Worm (Caenorhabditis elegans): ENCODE data around the gene F54H12.10.

The F54H12.10 gene

ce11 chrIII:7946968-7947491 lies 11.7 kb downstream of the F54H12.10 start, which contains the start of gene gsto-1:
Gene gsto-1, minus strand, starts transcription at chrIII:7947018.
- no peak for TF ChIP-seq him-1 (tag; optimal IDR thresholded peaks at IDR 0.05)

- TF ChIP-seq dao-5 (tag; optimal IDR thresholded peaks at IDR 0.05) (no peak), W03F9.2 (tag; optimal IDR thresholded peaks at IDR 0.05) (no peak), him-1 (tag; optimal IDR thresholded peaks at IDR 0.05) (no peak)
Measured at ce11 chrIII:7941417-7941816, 17.4 kb downstream of the F54H12.10 start, which contains the start of gene kle-2. Gene kle-2, plus strand, starts transcription at chrIII:7941717.

ce11 chrIII:7940819-7941218 lies 18.0 kb downstream of the F54H12.10 start, which contains the start of gene C29E4.12:
Gene C29E4.12, plus strand, starts transcription at chrIII:7941151.
- no peak for TF ChIP-seq him-1 (tag; optimal IDR thresholded peaks at IDR 0.05)
- TF ChIP-seq W03F9.2 (tag; optimal IDR thresholded peaks at IDR 0.05), result no peak
- TF ChIP-seq dao-5 (tag; optimal IDR thresholded peaks at IDR 0.05), result no peak

ce11 chrIII:7937548-7937947 lies 21.2 kb downstream of the F54H12.10 start, which contains the start of gene C29E4.10:
Gene C29E4.10, plus strand, starts transcription at chrIII:7937848.
- TF ChIP-seq dao-5 (tag; optimal IDR thresholded peaks at IDR 0.05) (no peak), him-1 (tag; optimal IDR thresholded peaks at IDR 0.05) (no peak), W03F9.2 (tag; optimal IDR thresholded peaks at IDR 0.05) (no peak)

ce11 chrIII:7933235-7933634 lies 25.5 kb downstream of the F54H12.10 start, which contains the start of gene ran-2:
Gene ran-2, plus strand, starts transcription at chrIII:7933535.
- TF ChIP-seq dao-5 (tag; optimal IDR thresholded peaks at IDR 0.05), result no peak
- TF ChIP-seq him-1 (tag; optimal IDR thresholded peaks at IDR 0.05), result no peak
- TF ChIP-seq W03F9.2 (tag; optimal IDR thresholded peaks at IDR 0.05), result no peak

- no peak for TF ChIP-seq him-1 (tag; optimal IDR thresholded peaks at IDR 0.05)
- TF ChIP-seq W03F9.2 (tag; optimal IDR thresholded peaks at IDR 0.05), result peak; percentile 53
Measured at ce11 chrIII:7928549-7929129, 30.1 kb downstream of the F54H12.10 start, which contains the start of the genes C29E4.13 and npp-15. Gene C29E4.13, minus strand, starts transcription at chrIII:7928717. Gene npp-15, plus strand, starts transcription at chrIII:7929043.

- TF ChIP-seq him-1 (tag; optimal IDR thresholded peaks at IDR 0.05) (no peak), W03F9.2 (tag; optimal IDR thresholded peaks at IDR 0.05) (no peak), dao-5 (tag; optimal IDR thresholded peaks at IDR 0.05) (no peak)
Measured at ce11 chrIII:7925968-7926367, 32.8 kb downstream of the F54H12.10 start.

ce11 chrIII:7924821-7925220 lies 34.0 kb downstream of the F54H12.10 start, which contains the start of gene tag-250:
Gene tag-250, minus strand, starts transcription at chrIII:7924921.
- TF ChIP-seq dao-5 (tag; optimal IDR thresholded peaks at IDR 0.05), result no peak
- TF ChIP-seq W03F9.2 (tag; optimal IDR thresholded peaks at IDR 0.05), result no peak
- no peak for TF ChIP-seq him-1 (tag; optimal IDR thresholded peaks at IDR 0.05)

ce11 chrIII:7922207-7922606 lies 36.6 kb downstream of the F54H12.10 start, which contains the start of gene C29E4.17:
Gene C29E4.17, plus strand, starts transcription at chrIII:7922507.
- TF ChIP-seq W03F9.2 (tag; optimal IDR thresholded peaks at IDR 0.05), result no peak
- TF ChIP-seq dao-5 (tag; optimal IDR thresholded peaks at IDR 0.05), result no peak
- TF ChIP-seq him-1 (tag; optimal IDR thresholded peaks at IDR 0.05), result no peak

ce11 chrIII:7919823-7920222 lies 38.9 kb downstream of the F54H12.10 start, which contains the start of gene C29E4.14:
Gene C29E4.14, plus strand, starts transcription at chrIII:7920123.
- no peak for TF ChIP-seq him-1 (tag; optimal IDR thresholded peaks at IDR 0.05)
- TF ChIP-seq W03F9.2 (tag; optimal IDR thresholded peaks at IDR 0.05), result no peak

ce11 chrIII:7917667-7918066 lies 41.1 kb downstream of the F54H12.10 start, which contains the start of gene gly-3:
Gene gly-3, minus strand, starts transcription at chrIII:7917767.
- no peak for TF ChIP-seq dao-5 (tag; optimal IDR thresholded peaks at IDR 0.05)
- no peak for TF ChIP-seq W03F9.2 (tag; optimal IDR thresholded peaks at IDR 0.05)
- no peak for TF ChIP-seq him-1 (tag; optimal IDR thresholded peaks at IDR 0.05)

ce11 chrIII:7913488-7913887 lies 45.3 kb downstream of the F54H12.10 start, which contains the start of gene ZK688.12:
Gene ZK688.12, minus strand, starts transcription at chrIII:7913588.
- no peak for TF ChIP-seq W03F9.2 (tag; optimal IDR thresholded peaks at IDR 0.05)
- TF ChIP-seq dao-5 (tag; optimal IDR thresholded peaks at IDR 0.05), result no peak
- no peak for TF ChIP-seq him-1 (tag; optimal IDR thresholded peaks at IDR 0.05)

ce11 chrIII:7911621-7912020 lies 47.2 kb downstream of the F54H12.10 start, which contains the start of gene ZK688.7:
Gene ZK688.7, minus strand, starts transcription at chrIII:7911634.
- no peak for TF ChIP-seq dao-5 (tag; optimal IDR thresholded peaks at IDR 0.05)

ce11 chrIII:7909263-7909662 lies 49.5 kb downstream of the F54H12.10 start, which contains the start of gene ZK688.1:
Gene ZK688.1, plus strand, starts transcription at chrIII:7909563.
- TF ChIP-seq dao-5 (tag; optimal IDR thresholded peaks at IDR 0.05), result no peak
- TF ChIP-seq W03F9.2 (tag; optimal IDR thresholded peaks at IDR 0.05), result no peak
- no peak for TF ChIP-seq him-1 (tag; optimal IDR thresholded peaks at IDR 0.05)

Data from whole organism, L4/young adult.